Fruit fly (Drosophila melanogaster) whole organism, embryonic: ENCODE measurements around the gene CG9662.
A peak's percentile ranks its signal among the peaks of the same experiment; 100 is the strongest.

Experiments
- Antp ChIP-seq: fragments of 200-800 bp; sonication (Bioruptor generic); optimal IDR thresholded peaks from 3 replicates; lab custom pipeline; 2016; ENCODE audit warnings: missing biosample characterization, missing genetic modification characterization
- B-H2 ChIP-seq: fragments of 200-800 bp; sonication (Bioruptor generic); optimal IDR thresholded peaks from 2 replicates; lab custom pipeline; 2018; ENCODE audit warnings: missing biosample characterization, mild to moderate bottlenecking, missing genetic modification characterization
- CG11085 ChIP-seq: fragments of 200-800 bp; sonication (Bioruptor generic); IDR thresholded peaks from 2 replicates; pipeline ENCODE4 v1.3.6; 2022; ENCODE audit warnings: missing biosample characterization, missing genetic modification characterization
- CG11398 ChIP-seq: fragments of 200-800 bp; sonication (Bioruptor generic); optimal IDR thresholded peaks from 2 replicates; lab custom pipeline; 2016; ENCODE audit warnings: missing biosample characterization, missing genetic modification characterization
- CG12104 ChIP-seq: fragments of 200-800 bp; sonication (Bioruptor generic); optimal IDR thresholded peaks from 3 replicates; lab custom pipeline; 2016; ENCODE audit warnings: missing biosample characterization, missing genetic modification characterization
- CG12942 ChIP-seq: fragments of 200-800 bp; sonication (Bioruptor generic); optimal IDR thresholded peaks from 3 replicates; lab custom pipeline; 2016; ENCODE audit warnings: missing biosample characterization, missing genetic modification characterization
- CG15073 ChIP-seq: fragments of 200-800 bp; sonication (Bioruptor generic); optimal IDR thresholded peaks from 2 replicates; lab custom pipeline; 2016; ENCODE audit warnings: missing biosample characterization, missing genetic modification characterization
- CG15601 ChIP-seq: fragments of 200-800 bp; sonication (Bioruptor generic); optimal IDR thresholded peaks from 3 replicates; lab custom pipeline; 2019; ENCODE audit warnings: missing biosample characterization, mild to moderate bottlenecking, missing genetic modification characterization, moderate library complexity
- CG16815 ChIP-seq: fragments of 200-800 bp; sonication (Bioruptor generic); optimal IDR thresholded peaks from 3 replicates; lab custom pipeline; 2017; ENCODE audit warnings: missing biosample characterization, mild to moderate bottlenecking, missing genetic modification characterization
- CG17186 ChIP-seq: fragments of 200-800 bp; sonication (Bioruptor generic); optimal IDR thresholded peaks from 3 replicates; lab custom pipeline; 2017; ENCODE audit warnings: missing biosample characterization, missing genetic modification reagents, missing genetic modification characterization
- CG17612 ChIP-seq: fragments of 200-800 bp; sonication (Bioruptor generic); IDR thresholded peaks from 2 replicates; pipeline ENCODE4 v1.3.6; 2022; ENCODE audit warnings: missing biosample characterization, missing genetic modification characterization
- CG18619 ChIP-seq: fragments of 200-800 bp; sonication (Bioruptor generic); optimal IDR thresholded peaks from 3 replicates; lab custom pipeline; 2017; ENCODE audit warnings: missing biosample characterization, mild to moderate bottlenecking, missing genetic modification characterization
- CG30431 ChIP-seq: fragments of 200-800 bp; sonication (Bioruptor generic); optimal IDR thresholded peaks from 2 replicates; lab custom pipeline; 2017; ENCODE audit warnings: missing biosample characterization, missing genetic modification characterization
- CG31224 ChIP-seq: fragments of 200-800 bp; sonication (Bioruptor generic); IDR thresholded peaks from 2 replicates; pipeline ENCODE4 v1.3.6; 2022; ENCODE audit warnings: missing biosample characterization, missing genetic modification characterization
- CG3995 ChIP-seq: fragments of 200-800 bp; sonication (Bioruptor generic); optimal IDR thresholded peaks from 3 replicates; lab custom pipeline; 2016; ENCODE audit warnings: missing biosample characterization, missing genetic modification characterization
- CG4854 ChIP-seq: fragments of 200-800 bp; sonication (Bioruptor generic); optimal IDR thresholded peaks from 2 replicates; lab custom pipeline; 2016; ENCODE audit warnings: missing biosample characterization, missing genetic modification characterization, inconsistent platforms
- CG6254 ChIP-seq: fragments of 200-800 bp; sonication (Bioruptor generic); optimal IDR thresholded peaks from 3 replicates; lab custom pipeline; 2017; ENCODE audit warnings: mild to moderate bottlenecking, missing biosample characterization, missing genetic modification reagents, missing genetic modification characterization
- CG6689 ChIP-seq: fragments of 200-800 bp; sonication (Bioruptor generic); IDR thresholded peaks from 2 replicates; pipeline ENCODE4 v1.3.6; 2022; ENCODE audit warnings: missing biosample characterization, missing genetic modification characterization
- CG9609 ChIP-seq: fragments of 200-800 bp; sonication (Bioruptor generic); optimal IDR thresholded peaks from 3 replicates; lab custom pipeline; 2016; ENCODE audit warnings: missing biosample characterization, missing genetic modification characterization
- Deaf1 ChIP-seq: fragments of 200-800 bp; optimal IDR thresholded peaks from 3 replicates; lab custom pipeline; 2019; ENCODE audit warnings: missing biosample characterization, mild to moderate bottlenecking, missing genetic modification characterization, moderate library complexity
- Dek ChIP-seq: fragments of 200-800 bp; sonication (Bioruptor generic); optimal IDR thresholded peaks from 3 replicates; lab custom pipeline; 2019; ENCODE audit warnings: missing biosample characterization, mild to moderate bottlenecking, missing genetic modification characterization, moderate library complexity
- Doc2 ChIP-seq: fragments of 200-800 bp; sonication (Bioruptor generic); IDR thresholded peaks from 2 replicates; pipeline ENCODE4 v1.3.6; 2022; ENCODE audit warnings: missing biosample characterization, missing genetic modification characterization
- Dp ChIP-seq: fragments of 200-800 bp; sonication (Bioruptor generic); optimal IDR thresholded peaks from 2 replicates; lab custom pipeline; 2018; ENCODE audit warnings: missing biosample characterization, mild to moderate bottlenecking, missing genetic modification characterization, moderate library complexity
- Fer1 ChIP-seq: fragments of 200-800 bp; sonication (Bioruptor generic); optimal IDR thresholded peaks from 2 replicates; lab custom pipeline; 2017; ENCODE audit warnings: missing biosample characterization, mild to moderate bottlenecking, missing genetic modification characterization
- NFAT ChIP-seq: fragments of 200-800 bp; sonication (Bioruptor generic); IDR thresholded peaks from 2 replicates; pipeline ENCODE4 v1.3.6; 2022; ENCODE audit warnings: missing biosample characterization, missing genetic modification characterization
- NfI ChIP-seq: fragments of 200-800 bp; sonication (Bioruptor generic); optimal IDR thresholded peaks from 3 replicates; lab custom pipeline; 2018; ENCODE audit warnings: missing biosample characterization, mild to moderate bottlenecking, missing genetic modification characterization, moderate library complexity
- Ptx1 ChIP-seq: fragments of 200-800 bp; sonication (Bioruptor generic); IDR thresholded peaks from 2 replicates; pipeline ENCODE4 v1.3.6; 2022; ENCODE audit warnings: missing biosample characterization, missing genetic modification characterization
- ash1 ChIP-seq: fragments of 200-800 bp; sonication (Bioruptor generic); optimal IDR thresholded peaks from 2 replicates; lab custom pipeline; 2018; ENCODE audit warnings: missing biosample characterization, mild to moderate bottlenecking, missing genetic modification characterization
- br ChIP-seq: fragments of >200 bp; optimal IDR thresholded peaks from 2 replicates; lab custom pipeline; 2017
- cas ChIP-seq: fragments of 200-800 bp; sonication (Bioruptor generic); IDR thresholded peaks from 2 replicates; pipeline ENCODE4 v1.3.6; 2022; ENCODE audit warnings: missing biosample characterization, missing genetic modification characterization
- cg ChIP-seq: fragments of 200-800 bp; sonication (Bioruptor generic); optimal IDR thresholded peaks from 3 replicates; lab custom pipeline; 2019; ENCODE audit warnings: missing biosample characterization, mild to moderate bottlenecking, missing genetic modification characterization, moderate library complexity
- chm ChIP-seq: fragments of 200-800 bp; sonication (Bioruptor generic); IDR thresholded peaks from 2 replicates; pipeline ENCODE4 v1.3.6; 2022; ENCODE audit warnings: missing biosample characterization, missing genetic modification characterization
- crol ChIP-seq: fragments of 200-800 bp; sonication (Bioruptor generic); IDR thresholded peaks from 2 replicates; pipeline ENCODE4 v1.3.6; 2022; ENCODE audit warnings: missing biosample characterization, missing genetic modification characterization
- da ChIP-seq: fragments of 200-800 bp; sonication (Bioruptor generic); optimal IDR thresholded peaks from 2 replicates; lab custom pipeline; 2016; ENCODE audit warnings: missing biosample characterization, missing genetic modification characterization
- danr ChIP-seq: fragments of 200-800 bp; sonication (Bioruptor generic); IDR thresholded peaks from 2 replicates; pipeline ENCODE4 v1.3.6; 2022; ENCODE audit warnings: missing biosample characterization, missing genetic modification characterization
- dysf ChIP-seq: fragments of 200-800 bp; sonication (Bioruptor generic); IDR thresholded peaks from 3 replicates; pipeline ENCODE4 v1.3.6; 2022; ENCODE audit warnings: missing biosample characterization, missing genetic modification characterization
- emc ChIP-seq: fragments of 200-800 bp; sonication (Bioruptor generic); optimal IDR thresholded peaks from 2 replicates; lab custom pipeline; 2016; ENCODE audit warnings: missing biosample characterization, missing genetic modification characterization
- fd96Cb ChIP-seq: fragments of 200-800 bp; sonication (Bioruptor generic); optimal IDR thresholded peaks from 2 replicates; lab custom pipeline; 2018; ENCODE audit warnings: missing biosample characterization, mild to moderate bottlenecking, missing genetic modification characterization, moderate library complexity
- gcm ChIP-seq: fragments of 200-800 bp; sonication (Bioruptor generic); optimal IDR thresholded peaks from 2 replicates; lab custom pipeline; 2019; ENCODE audit warnings: missing biosample characterization, mild to moderate bottlenecking, missing genetic modification characterization, moderate library complexity
- h ChIP-seq: fragments of >200 bp; optimal IDR thresholded peaks from 2 replicates; lab custom pipeline; 2017
- her ChIP-seq: fragments of 200-800 bp; sonication (Bioruptor generic); optimal IDR thresholded peaks from 2 replicates; lab custom pipeline; 2016; ENCODE audit warnings: missing biosample characterization, missing genetic modification characterization
- inv ChIP-seq: fragments of 200-800 bp; sonication (Bioruptor generic); IDR thresholded peaks from 2 replicates; pipeline ENCODE4 v1.3.6; 2022; ENCODE audit warnings: missing biosample characterization, missing genetic modification characterization; ENCODE audit not compliant: partially characterized antibody
- lbe ChIP-seq: fragments of 200-800 bp; sonication (Bioruptor generic); optimal IDR thresholded peaks from 2 replicates; lab custom pipeline; 2016; ENCODE audit warnings: missing biosample characterization, mild to moderate bottlenecking, missing genetic modification characterization
- pb ChIP-seq: fragments of 200-800 bp; sonication (Bioruptor generic); optimal IDR thresholded peaks from 3 replicates; lab custom pipeline; 2016; ENCODE audit warnings: missing biosample characterization, missing genetic modification characterization
- psq ChIP-seq: fragments of 200-800 bp; sonication (Bioruptor generic); optimal IDR thresholded peaks from 2 replicates; lab custom pipeline; 2017; ENCODE audit warnings: missing biosample characterization, missing genetic modification characterization
- ranshi ChIP-seq: fragments of 200-800 bp; sonication (Bioruptor generic); IDR thresholded peaks from 2 replicates; pipeline ENCODE4 v1.3.6; 2022; ENCODE audit warnings: missing biosample characterization, missing genetic modification characterization
- rib ChIP-seq: fragments of 200-800 bp; sonication (Bioruptor generic); IDR thresholded peaks from 2 replicates; pipeline ENCODE4 v1.3.6; 2022; ENCODE audit warnings: missing biosample characterization, missing genetic modification characterization
- seq ChIP-seq: fragments of 200-800 bp; sonication (Bioruptor generic); IDR thresholded peaks from 2 replicates; pipeline ENCODE4 v1.3.6; 2022; ENCODE audit warnings: missing biosample characterization, missing genetic modification characterization
- slp2 ChIP-seq: fragments of 200-800 bp; sonication (Bioruptor generic); optimal IDR thresholded peaks from 2 replicates; lab custom pipeline; 2016; ENCODE audit warnings: missing biosample characterization, missing genetic modification characterization
- tio ChIP-seq: fragments of 200-800 bp; sonication (Bioruptor generic); optimal IDR thresholded peaks from 2 replicates; lab custom pipeline; 2017; ENCODE audit warnings: missing biosample characterization, missing genetic modification characterization, inconsistent platforms
- tll ChIP-seq, 2 experiments: fragments of 200-800 bp in 1 of 2; fragments of >200 bp in 1 of 2; sonication (Bioruptor generic) in 1 of 2; optimal IDR thresholded peaks; 2 replicates each; lab custom pipeline; 2017 to 2019; ENCODE audit warnings: missing biosample characterization in 2 of 2, missing genetic modification characterization in 2 of 2, mild to moderate bottlenecking in 1 of 2, moderate library complexity in 1 of 2
- tx ChIP-seq: fragments of 200-800 bp; sonication (Bioruptor generic); optimal IDR thresholded peaks from 2 replicates; lab custom pipeline; 2016; ENCODE audit warnings: missing biosample characterization, missing genetic modification characterization
- vvl ChIP-seq: fragments of 200-800 bp; sonication (Bioruptor generic); IDR thresholded peaks from 2 replicates; pipeline ENCODE4 v1.3.6; 2022; ENCODE audit warnings: missing biosample characterization, missing genetic modification characterization

Gene CG9662

DNA sequence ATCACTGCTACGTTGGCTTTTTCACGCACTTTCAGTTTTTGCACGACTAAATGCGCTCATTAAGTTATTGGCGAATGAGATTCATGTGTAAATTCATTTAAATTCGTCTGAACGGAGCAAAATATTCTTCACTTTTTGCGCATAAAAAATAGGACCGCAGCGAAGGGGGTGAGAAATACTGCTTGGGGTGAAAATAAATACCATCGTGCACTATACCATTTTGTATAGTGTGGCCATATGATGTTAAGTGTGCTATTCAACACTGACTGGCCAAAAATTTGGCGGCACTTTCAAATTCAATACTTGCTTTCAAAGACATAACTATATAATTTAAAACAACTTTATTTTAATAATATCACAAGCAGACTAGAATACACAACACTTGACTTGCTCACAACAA lies 3.3 kb downstream of the CG9662 start, which contains the start of gene GramD1B (continued):
- TF ChIP-seq CG15601 = peak; percentile 10
- TF ChIP-seq da (GFP tag; lab: Kevin White, UChicago) = no peak
- no peak for TF ChIP-seq tio
- TF ChIP-seq CG11398 (GFP tag; lab: Kevin White, UChicago) = no peak
- TF ChIP-seq CG11085 (GFP tag; lab: Robert Waterston, UW) = no peak
- no peak for TF ChIP-seq tll (GFP tag; optimal IDR thresholded peaks at IDR 0.05; lab: Kevin White, UChicago)
- TF ChIP-seq CG9609 (GFP tag; lab: Kevin White, UChicago) = peak; percentile 12
- no peak for TF ChIP-seq h
- TF ChIP-seq CG6689 (GFP tag; lab: Robert Waterston, UW) = no peak
- peak; percentile 88 for TF ChIP-seq CG17186 (GFP tag; lab: Kevin White, UChicago)
- TF ChIP-seq CG16815 (GFP tag; lab: Kevin White, UChicago) = no peak
- TF ChIP-seq CG3995 = peak; percentile 72
- TF ChIP-seq CG30431 (GFP tag; lab: Kevin White, UChicago) = no peak
- TF ChIP-seq gcm (GFP tag; lab: Kevin White, UChicago) = no peak
- TF ChIP-seq Doc2 (GFP tag; lab: Robert Waterston, UW) = no peak
- no peak for TF ChIP-seq slp2 (GFP tag; lab: Kevin White, UChicago)
- no peak for TF ChIP-seq dysf (GFP tag; lab: Robert Waterston, UW)
- no peak for TF ChIP-seq CG12942 (GFP tag; lab: Kevin White, UChicago)
- TF ChIP-seq tx (GFP tag; lab: Kevin White, UChicago) = no peak
- TF ChIP-seq Fer1 (GFP tag; lab: Kevin White, UChicago) = peak; percentile 51
- peak; percentile 16 for TF ChIP-seq lbe (GFP tag; lab: Kevin White, UChicago)
- no peak for TF ChIP-seq her (GFP tag; lab: Kevin White, UChicago)
- TF ChIP-seq pb = no peak
- no peak for TF ChIP-seq CG18619 (GFP tag; lab: Kevin White, UChicago)
- TF ChIP-seq psq (GFP tag; lab: Kevin White, UChicago) = no peak
- TF ChIP-seq CG15073 (GFP tag; lab: Kevin White, UChicago) = no peak
- peak; percentile 47 for TF ChIP-seq B-H2 (GFP tag; lab: Kevin White, UChicago)
- no peak for TF ChIP-seq fd96Cb (tag; lab: Kevin White, UChicago)
- TF ChIP-seq ranshi (GFP tag; lab: Robert Waterston, UW) = 0 out of 2 replicates have a peak, but pooled peaks have one; percentile 6
- no peak for TF ChIP-seq inv (GFP tag; lab: Robert Waterston, UW)
- TF ChIP-seq emc = no peak
- no peak for TF ChIP-seq seq (GFP tag; lab: Robert Waterston, UW)
- no peak for TF ChIP-seq CG4854 (GFP tag; lab: Kevin White, UChicago)
- TF ChIP-seq vvl (GFP tag; lab: Robert Waterston, UW) = no peak; the same call in 1 of the 2 replicates
- no peak for TF ChIP-seq Ptx1 (GFP tag; lab: Robert Waterston, UW)
- TF ChIP-seq crol (GFP tag; lab: Robert Waterston, UW) = no peak
- peak; percentile 57; the same call in 1 of the 2 replicates for TF ChIP-seq rib
- TF ChIP-seq ash1 (GFP tag; lab: Kevin White, UChicago) = no peak
- no peak for TF ChIP-seq cas
- 0 out of 2 replicates have a peak, but pooled peaks have one; percentile 9 for TF ChIP-seq NFAT
- no peak for TF ChIP-seq br (lab: Kevin White, UChicago)
- no peak for TF ChIP-seq CG6254 (GFP tag; lab: Kevin White, UChicago)
- TF ChIP-seq NfI (GFP tag; lab: Kevin White, UChicago) = peak; percentile 34
- no peak for TF ChIP-seq CG31224 (GFP tag; lab: Robert Waterston, UW)
- TF ChIP-seq Dp (GFP tag; lab: Kevin White, UChicago) = peak; percentile 95
- TF ChIP-seq cg (GFP tag; lab: Kevin White, UChicago) = no peak
- no peak for TF ChIP-seq CG12104 (GFP tag; lab: Kevin White, UChicago)
- no peak for TF ChIP-seq CG17612 (GFP tag; lab: Robert Waterston, UW)
- TF ChIP-seq Antp (GFP tag; lab: Kevin White, UChicago) = no peak
- no peak for TF ChIP-seq chm (GFP tag; lab: Robert Waterston, UW)
- TF ChIP-seq danr = no peak
- peak; percentile 3 for TF ChIP-seq Dek (tag; lab: Kevin White, UChicago)
- no peak for TF ChIP-seq Deaf1 (tag; lab: Kevin White, UChicago)
